Worm (Caenorhabditis elegans) whole organism, L3 larva: ENCODE measurements around the gene C13C4.6.

Experiments used
- R02D3.7 ChIP-seq: fragments of 150-350 bp; optimal IDR thresholded peaks from 2 replicates; lab custom pipeline; 2014; ENCODE audit warnings: missing biosample characterization, missing genetic modification characterization
- aly-2 ChIP-seq: fragments of 150-350 bp; optimal IDR thresholded peaks from 2 replicates; lab custom pipeline; 2014; ENCODE audit warnings: missing biosample characterization, missing genetic modification characterization
- ceh-16 ChIP-seq: sonication (generic microtip); optimal IDR thresholded peaks from 2 replicates; lab custom pipeline; 2017; ENCODE audit warnings: missing biosample characterization, missing genetic modification characterization
- ceh-9 ChIP-seq: sonication (generic microtip); optimal IDR thresholded peaks from 2 replicates; lab custom pipeline; 2018; ENCODE audit warnings: missing biosample characterization, missing genetic modification characterization
- daf-12 ChIP-seq: fragments of 150-350 bp; optimal IDR thresholded peaks from 2 replicates; lab custom pipeline; 2014; ENCODE audit warnings: missing biosample characterization, missing genetic modification reagents, missing genetic modification characterization
- egl-5 ChIP-seq: fragments of 150-350 bp; optimal IDR thresholded peaks from 2 replicates; lab custom pipeline; 2017; ENCODE audit warnings: missing biosample characterization, missing genetic modification reagents, missing genetic modification characterization, inconsistent platforms
- elt-2 ChIP-seq: sonication (generic microtip); optimal IDR thresholded peaks from 2 replicates; lab custom pipeline; 2016; ENCODE audit warnings: missing genetic modification reagents, mild to moderate bottlenecking, missing genetic modification characterization, missing compliant biosample characterization
- eor-1 ChIP-seq, 2 experiments: fragments of 150-350 bp; optimal IDR thresholded peaks; 2 replicates each; lab custom pipeline; 2014 to 2018; ENCODE audit warnings: missing biosample characterization in 2 of 2, missing genetic modification characterization in 2 of 2
- fkh-10 ChIP-seq: sonication (generic microtip); optimal IDR thresholded peaks from 2 replicates; lab custom pipeline; 2017; ENCODE audit warnings: missing biosample characterization, missing genetic modification reagents, missing genetic modification characterization
- fkh-2 ChIP-seq: fragments of 150-350 bp; optimal IDR thresholded peaks from 2 replicates; lab custom pipeline; 2014; ENCODE audit warnings: missing biosample characterization, missing genetic modification reagents, missing genetic modification characterization
- fos-1 ChIP-seq: fragments of 150-350 bp; optimal IDR thresholded peaks from 2 replicates; lab custom pipeline; 2014; ENCODE audit warnings: missing biosample characterization, missing genetic modification characterization
- hmg-11 ChIP-seq: sonication (generic microtip); optimal IDR thresholded peaks from 2 replicates; lab custom pipeline; 2016; ENCODE audit warnings: missing genetic modification characterization, missing compliant biosample characterization
- lin-15B ChIP-seq: fragments of 150-350 bp; optimal IDR thresholded peaks from 2 replicates; lab custom pipeline; 2014; ENCODE audit warnings: missing biosample characterization, missing genetic modification characterization
- lin-39 ChIP-seq: fragments of 150-350 bp; optimal IDR thresholded peaks from 2 replicates; lab custom pipeline; 2018; ENCODE audit warnings: missing biosample characterization, missing genetic modification reagents, missing genetic modification characterization
- lsy-12 ChIP-seq: sonication (generic microtip); optimal IDR thresholded peaks from 2 replicates; lab custom pipeline; 2016; ENCODE audit warnings: mild to moderate bottlenecking, missing genetic modification characterization, missing compliant biosample characterization
- mdl-1 ChIP-seq: fragments of 150-350 bp; optimal IDR thresholded peaks from 2 replicates; lab custom pipeline; 2014; ENCODE audit warnings: missing biosample characterization, missing genetic modification characterization
- nfya-1 ChIP-seq: sonication (generic microtip); optimal IDR thresholded peaks from 2 replicates; lab custom pipeline; 2017; ENCODE audit warnings: missing genetic modification characterization, mild to moderate bottlenecking, missing compliant biosample characterization, antibody characterized with exemption, moderate library complexity; ENCODE audit not compliant: insufficient read depth
- nhr-11 ChIP-seq: fragments of 150-350 bp; optimal IDR thresholded peaks from 2 replicates; lab custom pipeline; 2014; ENCODE audit warnings: missing biosample characterization, missing genetic modification characterization
- nhr-12 ChIP-seq: fragments of 150-350 bp; optimal IDR thresholded peaks from 2 replicates; lab custom pipeline; 2014; ENCODE audit warnings: missing biosample characterization, missing genetic modification characterization
- nhr-23 ChIP-seq: fragments of 150-350 bp; optimal IDR thresholded peaks from 2 replicates; lab custom pipeline; 2014; ENCODE audit warnings: missing biosample characterization, missing genetic modification reagents, missing genetic modification characterization
- nhr-237 ChIP-seq: fragments of 150-350 bp; optimal IDR thresholded peaks from 2 replicates; lab custom pipeline; 2014; ENCODE audit warnings: missing biosample characterization, missing genetic modification characterization
- nhr-25 ChIP-seq: sonication (generic microtip); optimal IDR thresholded peaks from 2 replicates; lab custom pipeline; 2017; ENCODE audit warnings: missing biosample characterization, missing genetic modification characterization
- nhr-28 ChIP-seq: fragments of 150-350 bp; optimal IDR thresholded peaks from 2 replicates; lab custom pipeline; 2014; ENCODE audit warnings: missing biosample characterization, missing genetic modification characterization
- nhr-43 ChIP-seq: sonication (generic microtip); optimal IDR thresholded peaks from 2 replicates; lab custom pipeline; 2016; ENCODE audit warnings: mild to moderate bottlenecking, missing genetic modification characterization, missing compliant biosample characterization; ENCODE audit not compliant: poor library complexity, severe bottlenecking
- nhr-67 ChIP-seq: fragments of 150-350 bp; optimal IDR thresholded peaks from 2 replicates; lab custom pipeline; 2014; ENCODE audit warnings: missing biosample characterization, missing genetic modification characterization
- nhr-77 ChIP-seq: fragments of 150-350 bp; optimal IDR thresholded peaks from 2 replicates; lab custom pipeline; 2014; ENCODE audit warnings: missing biosample characterization, missing genetic modification characterization
- pha-4 ChIP-seq: fragments of 150-350 bp; optimal IDR thresholded peaks from 2 replicates; lab custom pipeline; 2014; ENCODE audit warnings: missing biosample characterization, missing genetic modification reagents, missing genetic modification characterization
- pqm-1 ChIP-seq: fragments of 150-350 bp; optimal IDR thresholded peaks from 2 replicates; lab custom pipeline; 2017; ENCODE audit warnings: missing biosample characterization, missing genetic modification characterization, inconsistent platforms
- sea-2 ChIP-seq: fragments of 150-350 bp; sonication (generic microtip); optimal IDR thresholded peaks from 4 replicates; lab custom pipeline; 2014; ENCODE audit warnings: missing biosample characterization, missing genetic modification reagents, missing genetic modification characterization
- skn-1 ChIP-seq: fragments of 150-350 bp; optimal IDR thresholded peaks from 2 replicates; lab custom pipeline; 2014; ENCODE audit warnings: missing biosample characterization, missing genetic modification characterization
- snpc-4 ChIP-seq: fragments of 150-350 bp; optimal IDR thresholded peaks from 2 replicates; lab custom pipeline; 2014; ENCODE audit warnings: missing biosample characterization, missing genetic modification characterization
- tbx-2 ChIP-seq: sonication (generic microtip); optimal IDR thresholded peaks from 2 replicates; lab custom pipeline; 2016; ENCODE audit warnings: mild to moderate bottlenecking, missing genetic modification characterization, missing compliant biosample characterization
- unc-62 ChIP-seq: fragments of 150-350 bp; sonication (generic microtip); optimal IDR thresholded peaks from 4 replicates; lab custom pipeline; 2014; ENCODE audit warnings: missing biosample characterization, missing genetic modification reagents, missing genetic modification characterization
- zag-1 ChIP-seq: fragments of 150-350 bp; optimal IDR thresholded peaks from 2 replicates; lab custom pipeline; 2014; ENCODE audit warnings: missing biosample characterization, missing genetic modification characterization
- ztf-11 ChIP-seq: fragments of 150-350 bp; optimal IDR thresholded peaks from 2 replicates; lab custom pipeline; 2014; ENCODE audit warnings: missing biosample characterization, missing genetic modification characterization
- ztf-4 ChIP-seq: fragments of 150-350 bp; optimal IDR thresholded peaks from 2 replicates; lab custom pipeline; 2014; ENCODE audit warnings: missing biosample characterization, missing genetic modification characterization

C13C4.6 gene

ce11 chrV:12103920-12104319, 17.5 kb upstream of the C13C4.6 start, which contains the start of gene nhr-153:
Gene nhr-153 (plus strand): TSS chrV:12104220.
- TF ChIP-seq nhr-43: no peak
- peak; percentile 17 for TF ChIP-seq elt-2
- TF ChIP-seq pqm-1 (tag; lab: Kevin White, UChicago): peak; percentile 34

ce11 chrV:12106841-12107240, 14.5 kb upstream of the C13C4.6 start, which contains the start of gene nhr-136:
Gene nhr-136 (plus strand): TSS chrV:12107141.
- TF ChIP-seq fos-1 (tag; lab: Kevin White, UChicago) (no peak), nfya-1 (tag; lab: Kevin White, UChicago) (no peak), lsy-12 (no peak), eor-1 (tag; optimal IDR thresholded peaks at IDR 0.05; lab: Kevin White, UChicago) (no peak), fkh-10 (no peak), ceh-16 (tag; lab: Kevin White, UChicago) (no peak), aly-2 (tag; lab: Kevin White, UChicago) (no peak), daf-12 (tag; lab: Kevin White, UChicago) (no peak), sea-2 (GFP tag; lab: Kevin White, UChicago) (no peak), ztf-4 (tag; lab: Kevin White, UChicago) (no peak), unc-62 (no peak), nhr-25 (tag; lab: Kevin White, UChicago) (no peak), nhr-237 (tag; lab: Kevin White, UChicago) (no peak), hmg-11 (no peak), zag-1 (no peak), lin-39 (no peak), nhr-77 (tag; lab: Kevin White, UChicago) (no peak), pha-4 (tag; lab: Kevin White, UChicago) (no peak), nhr-11 (no peak)
- TF ChIP-seq, all 47 proteins: peak for 0

- TF ChIP-seq nhr-25 (tag; lab: Kevin White, UChicago): peak; percentile 2
- TF ChIP-seq pha-4 (tag; lab: Kevin White, UChicago): peak; percentile 53
- TF ChIP-seq fkh-2 (tag; lab: Kevin White, UChicago): no peak
- TF ChIP-seq nfya-1 (tag; lab: Kevin White, UChicago): no peak
- TF ChIP-seq mdl-1 (tag; lab: Kevin White, UChicago): no peak
- peak; percentile 49 for TF ChIP-seq nhr-23 (tag; lab: Kevin White, UChicago)
- no peak for TF ChIP-seq ztf-11
- no peak for TF ChIP-seq R02D3.7 (tag; lab: Kevin White, UChicago)
- TF ChIP-seq nhr-12 (tag; lab: Kevin White, UChicago): no peak
Measured at ce11 chrV:12111452-12111851, 9.9 kb upstream of the C13C4.6 start, which contains the start of gene lhpp-1. Gene lhpp-1 (minus strand): TSS chrV:12111805.

ce11 chrV:12113726-12114125, 7.6 kb upstream of the C13C4.6 start:
- TF ChIP-seq ceh-9 (tag; lab: Kevin White, UChicago): no peak
- TF ChIP-seq elt-2: peak; percentile 57
- no peak for TF ChIP-seq nhr-28 (tag; lab: Kevin White, UChicago)
- peak; percentile 45 for TF ChIP-seq pqm-1 (tag; lab: Kevin White, UChicago)
- no peak for TF ChIP-seq nhr-77 (tag; lab: Kevin White, UChicago)
- no peak for TF ChIP-seq skn-1 (tag; lab: Kevin White, UChicago)

- no peak for TF ChIP-seq fkh-2 (tag; lab: Kevin White, UChicago)
- TF ChIP-seq snpc-4 (tag; lab: Kevin White, UChicago): no peak
- TF ChIP-seq ztf-11: no peak
- TF ChIP-seq elt-2: no peak
- no peak for TF ChIP-seq nhr-12 (tag; lab: Kevin White, UChicago)
- no peak for TF ChIP-seq hmg-11
- TF ChIP-seq unc-62: no peak
- no peak for TF ChIP-seq tbx-2 (tag; lab: Kevin White, UChicago)
- no peak for TF ChIP-seq egl-5
- no peak for TF ChIP-seq zag-1
- no peak for TF ChIP-seq nhr-25 (tag; lab: Kevin White, UChicago)
- no peak for TF ChIP-seq nhr-77 (tag; lab: Kevin White, UChicago)
- no peak for TF ChIP-seq nhr-67
- TF ChIP-seq pqm-1 (tag; lab: Kevin White, UChicago): no peak
- no peak for TF ChIP-seq aly-2 (tag; lab: Kevin White, UChicago)
- no peak for TF ChIP-seq nhr-28 (tag; lab: Kevin White, UChicago)
- TF ChIP-seq nhr-237 (tag; lab: Kevin White, UChicago): no peak
- TF ChIP-seq lin-15B (tag; lab: Kevin White, UChicago): no peak
- TF ChIP-seq R02D3.7 (tag; lab: Kevin White, UChicago): no peak
Measured at ce11 chrV:12114693-12115092, 6.7 kb upstream of the C13C4.6 start, which contains the start of gene spin-1. Gene spin-1 (plus strand): TSS chrV:12114993.
